Fruit fly (Drosophila melanogaster) whole organism, embryonic: ENCODE measurements around the gene Cyp28d2.

Experiments used
- D ChIP-seq, 2 experiments: fragments of 200-800 bp in 1 of 2; fragments of >200 bp in 1 of 2; sonication (Bioruptor generic) in 1 of 2; optimal IDR thresholded peaks; 2 replicates in 1 of 2; 3 replicates in 1 of 2; lab custom pipeline; 2017; ENCODE audit warnings: mild to moderate bottlenecking in 1 of 2, missing biosample characterization in 1 of 2, missing genetic modification characterization in 1 of 2, missing genetic modification reagents in 1 of 2
- disco-r ChIP-seq: fragments of 200-800 bp; sonication (Bioruptor generic); optimal IDR thresholded peaks from 2 replicates; lab custom pipeline; 2016; ENCODE audit warnings: missing biosample characterization, missing genetic modification characterization

DNA sequence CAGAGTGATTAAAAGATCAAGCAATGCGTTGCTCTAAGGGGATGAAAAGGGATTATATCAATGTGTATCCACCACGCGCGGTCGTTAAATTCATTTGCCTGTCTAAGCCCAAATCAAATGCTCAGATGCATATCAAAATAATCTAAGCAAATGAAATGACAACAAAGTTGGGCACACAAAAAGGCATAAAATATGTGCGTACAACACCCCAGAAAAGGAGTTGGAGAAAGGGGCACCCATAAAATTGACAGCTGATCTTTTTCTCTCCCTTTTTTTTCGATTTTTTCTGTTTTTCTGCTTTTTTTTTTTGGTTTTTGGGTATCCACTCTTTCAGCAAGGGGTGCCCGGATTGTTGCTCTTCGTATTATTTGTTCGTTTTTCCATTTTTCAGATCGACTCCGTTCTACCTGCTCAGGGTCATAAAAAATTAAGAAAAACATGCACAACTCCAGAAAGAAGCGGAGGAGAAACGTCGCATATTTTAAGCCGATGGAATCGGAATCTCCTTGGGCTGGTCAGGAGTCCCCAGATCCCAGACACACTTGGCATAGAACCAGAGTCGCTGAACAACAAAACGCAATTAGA is 27.7 kb downstream of the Cyp28d2 start:
- TF ChIP-seq D (optimal IDR thresholded peaks at IDR 0.05; lab: Kevin White, UChicago) (no peak), D (GFP tag; optimal IDR thresholded peaks at IDR 0.05; lab: Kevin White, UChicago) (no peak), disco-r (no peak)
